Fruit fly (Drosophila melanogaster): ENCODE measurements around the gene CG12355.
A peak's percentile ranks its signal among the peaks of the same experiment; 100 is the strongest.

The CG12355 gene

dm6 chr3L:15538582-15539490, 43.5 kb upstream of the CG12355 start:
- TF ChIP-seq D19A (tag; optimal IDR thresholded peaks at IDR 0.05) (peak; percentile 72), CG12236 (GFP tag; optimal IDR thresholded peaks at IDR 0.05) (no peak), sima (GFP tag; optimal IDR thresholded peaks at IDR 0.05) (no peak), sqz (GFP tag; optimal IDR thresholded peaks at IDR 0.05) (peak; percentile 77), Bdp1 (GFP tag; optimal IDR thresholded peaks at IDR 0.05) (no peak), CG8359 (GFP tag; optimal IDR thresholded peaks at IDR 0.05; ENCODE audit: borderline replicate concordance) (no peak), bigmax (GFP tag; optimal IDR thresholded peaks at IDR 0.05) (no peak), sug (tag; optimal IDR thresholded peaks at IDR 0.05) (peak; percentile 35), gem (tag; optimal IDR thresholded peaks at IDR 0.05) (peak; percentile 22), CG18599 (GFP tag; optimal IDR thresholded peaks at IDR 0.05) (peak; percentile 12), CG18262 (tag; optimal IDR thresholded peaks at IDR 0.05) (peak; percentile 18), sd (tag; optimal IDR thresholded peaks at IDR 0.05) (no peak), chinmo (GFP tag; IDR thresholded peaks at IDR 0.05; ENCODE audit: partially characterized antibody) (0 out of 4 replicates have a peak, but pooled peaks have one; percentile 20), CG14441 (GFP tag; IDR thresholded peaks at IDR 0.05) (0 out of 2 replicates have a peak, but pooled peaks have one; percentile 38), CG1832 (GFP tag; optimal IDR thresholded peaks at IDR 0.05) (no peak), CG1602 (GFP tag; optimal IDR thresholded peaks at IDR 0.05) (no peak), CG7556 (GFP tag; optimal IDR thresholded peaks at IDR 0.05) (no peak), exex (tag; optimal IDR thresholded peaks at IDR 0.05) (peak; percentile 88), yki (optimal IDR thresholded peaks at IDR 0.05) (no peak), Pdp1 (GFP tag; optimal IDR thresholded peaks at IDR 0.05) (peak in 1 of 2 experiments; percentile 35), Sox102F (GFP tag; optimal IDR thresholded peaks at IDR 0.05) (peak; percentile 35), GATAe (GFP tag; conservative IDR thresholded peaks at IDR 0.05) (peak; percentile 63; the same call in 1 of the 2 replicates), CG3281 (GFP tag; optimal IDR thresholded peaks at IDR 0.05) (no peak), D19B (GFP tag; optimal IDR thresholded peaks at IDR 0.05) (peak; percentile 61), Eip74EF (GFP tag; optimal IDR thresholded peaks at IDR 0.05) (no peak), btn (GFP tag; optimal IDR thresholded peaks at IDR 0.05) (no peak), crp (GFP tag; optimal IDR thresholded peaks at IDR 0.05) (no peak), Dip2 (GFP tag; IDR thresholded peaks at IDR 0.05) (no peak), lab (GFP tag; optimal IDR thresholded peaks at IDR 0.05) (peak; percentile 2), CG2199 (GFP tag; IDR thresholded peaks at IDR 0.05) (no peak), CG18764 (GFP tag; optimal IDR thresholded peaks at IDR 0.05) (no peak), CG6854 (GFP tag; optimal IDR thresholded peaks at IDR 0.05) (no peak), dmrt99B (tag; optimal IDR thresholded peaks at IDR 0.05) (peak; percentile 1), H15 (GFP tag; IDR thresholded peaks at IDR 0.05) (no peak), CG8944 (GFP tag; optimal IDR thresholded peaks at IDR 0.05) (no peak), MESR4 (GFP tag; optimal IDR thresholded peaks at IDR 0.05) (no peak), vfl (GFP tag; optimal IDR thresholded peaks at IDR 0.05) (no peak), CG2712 (tag; optimal IDR thresholded peaks at IDR 0.05) (peak; percentile 6), HLH54F (GFP tag; optimal IDR thresholded peaks at IDR 0.05) (no peak), ara (GFP tag; IDR thresholded peaks at IDR 0.05) (no peak), Hmx (GFP tag; optimal IDR thresholded peaks at IDR 0.05) (no peak), lov (optimal IDR thresholded peaks at IDR 0.05) (no peak), lov (GFP tag; IDR thresholded peaks at IDR 0.05) (no peak), Gsc (GFP tag; IDR thresholded peaks at IDR 0.05) (no peak), mirr (GFP tag; optimal IDR thresholded peaks at IDR 0.05) (peak; percentile 41), Nf-YB (GFP tag; optimal IDR thresholded peaks at IDR 0.05) (no peak), CG34422 (GFP tag; IDR thresholded peaks at IDR 0.05) (peak; percentile 39; the same call in 1 of the 3 replicates), row (GFP tag; IDR thresholded peaks at IDR 0.05) (peak; percentile 44; the same call in 2 of the 3 replicates)
